Fruit fly (Drosophila melanogaster) S2 (cell line): Measurements from ENCODE around the gene 5-HT7.

Source experiments
- CG8478 ChIP-seq: fragments of >200 bp; optimal IDR thresholded peaks from 2 replicates; lab custom pipeline; 2018
- CTCF ChIP-seq, 2 experiments: fragments of >200 bp; optimal IDR thresholded peaks; 2 replicates each; lab custom pipeline; 2018

- TF ChIP-seq CTCF (optimal IDR thresholded peaks at IDR 0.05; lab: Kevin White, UChicago) (no peak), CG8478 (lab: Kevin White, UChicago) (no peak)
These were observed 48.1 kb upstream of the 5-HT7 start, which contains the start of gene Sox100B for dm6 chr3R:31064653-31065322.
